Fruit fly (Drosophila melanogaster) whole organism, embryonic: ENCODE measurements around the gene CG13658.

ENCODE experiments used
- Awh ChIP-seq: fragments of 200-800 bp; sonication (Bioruptor generic); IDR thresholded peaks from 2 replicates; pipeline ENCODE4, ENCODE4 v1.3.6; 2022; ENCODE audit warnings: missing biosample characterization, missing genetic modification characterization
- CG2202 ChIP-seq: fragments of 200-800 bp; sonication (Bioruptor generic); optimal IDR thresholded peaks from 2 replicates; lab custom pipeline; 2018; ENCODE audit warnings: missing biosample characterization, mild to moderate bottlenecking, missing genetic modification characterization
- Gug ChIP-seq: fragments of 200-800 bp; sonication (Bioruptor generic); IDR thresholded peaks from 4 replicates; pipeline ENCODE4 v1.3.6; 2022; ENCODE audit warnings: missing biosample characterization, missing genetic modification characterization
- Oli ChIP-seq: fragments of 200-800 bp; sonication (Bioruptor generic); optimal IDR thresholded peaks from 2 replicates; lab custom pipeline; 2018; ENCODE audit warnings: missing biosample characterization, mild to moderate bottlenecking, missing genetic modification characterization, moderate library complexity
- Pdp1 ChIP-seq, 2 experiments: fragments of 200-800 bp; sonication (Bioruptor generic); optimal IDR thresholded peaks; 3 replicates each; lab custom pipeline; 2016; ENCODE audit warnings: missing biosample characterization in 2 of 2, missing genetic modification characterization in 2 of 2, mild to moderate bottlenecking in 1 of 2, moderate library complexity in 1 of 2
- run ChIP-seq: fragments of 200-800 bp; sonication (Bioruptor generic); optimal IDR thresholded peaks from 3 replicates; lab custom pipeline; 2018; ENCODE audit warnings: missing biosample characterization, mild to moderate bottlenecking, missing genetic modification characterization
- salm ChIP-seq: fragments of 200-800 bp; sonication (Bioruptor generic); optimal IDR thresholded peaks from 2 replicates; lab custom pipeline; 2018; ENCODE audit warnings: missing biosample characterization, mild to moderate bottlenecking, missing genetic modification characterization

DNA sequence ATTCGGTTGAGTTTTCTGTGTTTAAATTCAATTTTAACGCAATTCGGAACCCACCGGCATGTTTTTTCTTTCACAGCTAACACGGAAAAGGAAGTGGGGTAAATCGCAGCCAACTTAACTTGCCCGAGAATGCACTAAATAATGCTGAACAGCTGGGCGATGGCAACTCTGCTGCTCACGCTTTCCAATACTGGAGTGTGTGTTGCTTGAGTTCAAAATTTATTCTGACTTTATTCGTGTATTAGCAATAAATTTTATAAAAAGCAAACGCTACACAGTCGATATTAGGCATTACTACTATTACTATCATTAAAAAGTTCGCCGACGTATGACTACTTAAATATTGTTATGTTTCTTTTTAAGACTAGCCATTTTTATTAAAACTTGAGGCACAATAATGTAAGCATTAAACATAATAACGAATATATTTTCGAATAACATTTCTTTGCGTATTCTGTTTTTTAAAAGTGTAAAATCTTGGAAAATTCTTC, 39.9 kb upstream of the CG13658 start, which contains the start of the genes RpS27 and Nup37:
- TF ChIP-seq run (tag; lab: Kevin White, UChicago) = peak; percentile 90
- TF ChIP-seq salm (tag; lab: Kevin White, UChicago) = peak; percentile 90
- peak; percentile 92 for TF ChIP-seq Gug (GFP tag; lab: Robert Waterston, UW)
- TF ChIP-seq Oli (tag; lab: Kevin White, UChicago) = peak; percentile 94
- peak; percentile 94 to 97 for TF ChIP-seq Pdp1 (GFP tag; optimal IDR thresholded peaks at IDR 0.05; lab: Kevin White, UChicago)
- TF ChIP-seq Awh (GFP tag; lab: Robert Waterston, UW) = peak; percentile 98
- peak; percentile 96 for TF ChIP-seq CG2202
